Fruit fly (Drosophila melanogaster) whole organism, embryonic: ENCODE results near the gene RpL24.
A peak's percentile ranks its signal among the peaks of the same experiment; 100 is the strongest.

Experiments used
- BEAF-32 ChIP-seq: fragments of 200-800 bp; sonication (Bioruptor generic); optimal IDR thresholded peaks from 3 replicates; lab custom pipeline; 2017; ENCODE audit warnings: missing biosample characterization, missing genetic modification characterization, mild to moderate bottlenecking, moderate library complexity, missing genetic modification reagents
- CG10147 ChIP-seq: fragments of 200-800 bp; sonication (Bioruptor generic); optimal IDR thresholded peaks from 2 replicates; lab custom pipeline; 2019; ENCODE audit warnings: missing biosample characterization, mild to moderate bottlenecking, missing genetic modification characterization, moderate library complexity
- CG10366 ChIP-seq: fragments of 200-800 bp; sonication (Bioruptor generic); IDR thresholded peaks from 2 replicates; pipeline ENCODE4 v1.3.6; 2022; ENCODE audit warnings: missing biosample characterization, missing genetic modification characterization
- CG11560 ChIP-seq: fragments of 200-800 bp; sonication (Bioruptor generic); IDR thresholded peaks from 3 replicates; pipeline ENCODE4 v1.3.6; 2022; ENCODE audit warnings: missing biosample characterization, missing genetic modification characterization
- CG11695 ChIP-seq: fragments of 200-800 bp; sonication (Bioruptor generic); IDR thresholded peaks from 3 replicates; pipeline ENCODE4 v1.3.6; 2022; ENCODE audit warnings: missing biosample characterization, missing genetic modification characterization
- CG11696 ChIP-seq: fragments of 200-800 bp; sonication (Bioruptor generic); IDR thresholded peaks from 2 replicates; pipeline ENCODE4 v1.3.6; 2022; ENCODE audit warnings: missing biosample characterization, missing genetic modification characterization
- CG11723 ChIP-seq: fragments of 200-800 bp; sonication (Bioruptor generic); optimal IDR thresholded peaks from 2 replicates; lab custom pipeline; 2017; ENCODE audit warnings: missing biosample characterization, mild to moderate bottlenecking, missing genetic modification characterization
- CG1647 ChIP-seq: fragments of 200-800 bp; sonication (Bioruptor generic); optimal IDR thresholded peaks from 3 replicates; lab custom pipeline; 2016; ENCODE audit warnings: missing biosample characterization, missing genetic modification characterization
- CG18262 ChIP-seq: fragments of 200-800 bp; optimal IDR thresholded peaks from 3 replicates; lab custom pipeline; 2019; ENCODE audit warnings: missing biosample characterization, mild to moderate bottlenecking, missing genetic modification characterization, moderate library complexity
- CG2889 ChIP-seq: fragments of 200-800 bp; sonication (Bioruptor generic); IDR thresholded peaks from 3 replicates; pipeline ENCODE4 v1.3.6; 2022; ENCODE audit warnings: missing biosample characterization, missing genetic modification characterization
- CG31388 ChIP-seq: fragments of 200-800 bp; sonication (Bioruptor generic); optimal IDR thresholded peaks from 2 replicates; lab custom pipeline; 2016; ENCODE audit warnings: missing biosample characterization, missing genetic modification characterization
- CG3838 ChIP-seq: fragments of 200-800 bp; sonication (Bioruptor generic); optimal IDR thresholded peaks from 3 replicates; lab custom pipeline; 2016; ENCODE audit warnings: missing biosample characterization, missing genetic modification characterization
- CG3847 ChIP-seq: fragments of 200-800 bp; sonication (Bioruptor generic); IDR thresholded peaks from 2 replicates; pipeline ENCODE4 v1.3.6; 2022; ENCODE audit warnings: missing biosample characterization, missing genetic modification characterization
- CG5180 ChIP-seq: fragments of 200-800 bp; sonication (Bioruptor generic); optimal IDR thresholded peaks from 3 replicates; lab custom pipeline; 2017; ENCODE audit warnings: missing biosample characterization, missing genetic modification characterization, mild to moderate bottlenecking, moderate library complexity, missing genetic modification reagents
- CG5245 ChIP-seq: fragments of 200-800 bp; sonication (Bioruptor generic); optimal IDR thresholded peaks from 3 replicates; lab custom pipeline; 2016; ENCODE audit warnings: missing biosample characterization, missing genetic modification characterization
- CG6813 ChIP-seq: fragments of 200-800 bp; sonication (Bioruptor generic); optimal IDR thresholded peaks from 2 replicates; lab custom pipeline; 2017; ENCODE audit warnings: missing biosample characterization, missing genetic modification characterization, mild to moderate bottlenecking, moderate library complexity, missing genetic modification reagents
- CG7556 ChIP-seq: fragments of 200-800 bp; sonication (Bioruptor generic); optimal IDR thresholded peaks from 2 replicates; lab custom pipeline; 2017; ENCODE audit warnings: missing biosample characterization, mild to moderate bottlenecking, missing genetic modification characterization
- CG7745 ChIP-seq: fragments of 200-800 bp; sonication (Bioruptor generic); optimal IDR thresholded peaks from 2 replicates; lab custom pipeline; 2018; ENCODE audit warnings: missing biosample characterization, mild to moderate bottlenecking, missing genetic modification characterization, moderate library complexity
- CG7786 ChIP-seq: fragments of 200-800 bp; sonication (Bioruptor generic); optimal IDR thresholded peaks from 2 replicates; lab custom pipeline; 2016; ENCODE audit warnings: missing biosample characterization, missing genetic modification characterization
- CG7987 ChIP-seq: fragments of 200-800 bp; sonication (Bioruptor generic); optimal IDR thresholded peaks from 2 replicates; lab custom pipeline; 2018; ENCODE audit warnings: missing biosample characterization, mild to moderate bottlenecking, missing genetic modification characterization, moderate library complexity
- Chrac-16 ChIP-seq: fragments of 200-800 bp; sonication (Bioruptor generic); optimal IDR thresholded peaks from 3 replicates; lab custom pipeline; 2016; ENCODE audit warnings: missing biosample characterization, missing genetic modification characterization
- Elba2 ChIP-seq: fragments of 200-800 bp; sonication (Bioruptor generic); optimal IDR thresholded peaks from 3 replicates; lab custom pipeline; 2016; ENCODE audit warnings: missing biosample characterization, missing genetic modification characterization
- Fer3 ChIP-seq: fragments of 200-800 bp; sonication (Bioruptor generic); optimal IDR thresholded peaks from 2 replicates; lab custom pipeline; 2018; ENCODE audit warnings: missing biosample characterization, mild to moderate bottlenecking, missing genetic modification characterization, moderate library complexity
- GATAe ChIP-seq: fragments of 200-800 bp; sonication (Bioruptor generic); conservative IDR thresholded peaks from 2 replicates; pipeline ENCODE4 v1.3.6; 2022; ENCODE audit warnings: missing biosample characterization, missing genetic modification characterization
- H2.0 ChIP-seq: fragments of 200-800 bp; sonication (Bioruptor generic); IDR thresholded peaks from 2 replicates; pipeline ENCODE4 v1.3.6; 2022; ENCODE audit warnings: missing biosample characterization, missing genetic modification characterization
- Hr3 ChIP-seq: fragments of 200-800 bp; sonication (Bioruptor generic); optimal IDR thresholded peaks from 3 replicates; lab custom pipeline; 2016; ENCODE audit warnings: missing biosample characterization, missing genetic modification characterization
- MTF-1 ChIP-seq: fragments of 200-800 bp; sonication (Bioruptor generic); optimal IDR thresholded peaks from 2 replicates; lab custom pipeline; 2018; ENCODE audit warnings: missing biosample characterization, mild to moderate bottlenecking, missing genetic modification characterization, borderline replicate concordance
- NC2α ChIP-seq: fragments of 200-800 bp; sonication (Bioruptor generic); optimal IDR thresholded peaks from 2 replicates; lab custom pipeline; 2016; ENCODE audit warnings: missing biosample characterization, missing genetic modification characterization
- Oli ChIP-seq: fragments of 200-800 bp; sonication (Bioruptor generic); optimal IDR thresholded peaks from 2 replicates; lab custom pipeline; 2018; ENCODE audit warnings: missing biosample characterization, mild to moderate bottlenecking, missing genetic modification characterization, moderate library complexity
- Stat92E ChIP-seq, 3 experiments: fragments of >200 bp in 2 of 3; fragments of 200-800 bp in 1 of 3; sonication (Bioruptor generic) in 1 of 3; optimal IDR thresholded peaks; 2 replicates each; lab custom pipeline; 2017 to 2019; ENCODE audit warnings: missing biosample characterization in 3 of 3, missing genetic modification characterization in 3 of 3, mild to moderate bottlenecking in 1 of 3, moderate library complexity in 1 of 3
- al ChIP-seq: fragments of 200-800 bp; sonication (Bioruptor generic); IDR thresholded peaks from 2 replicates; pipeline ENCODE4 v1.3.6; 2022; ENCODE audit warnings: missing biosample characterization, missing genetic modification characterization
- ase ChIP-seq: fragments of 200-800 bp; sonication (Bioruptor generic); IDR thresholded peaks from 3 replicates; pipeline ENCODE4 v1.3.6; 2022; ENCODE audit warnings: missing biosample characterization, missing genetic modification characterization
- bbx ChIP-seq: fragments of 200-800 bp; sonication (Bioruptor generic); IDR thresholded peaks from 2 replicates; pipeline ENCODE4 v1.3.6; 2022; ENCODE audit warnings: missing biosample characterization, missing genetic modification characterization; ENCODE audit not compliant: partially characterized antibody
- cg ChIP-seq: fragments of 200-800 bp; sonication (Bioruptor generic); optimal IDR thresholded peaks from 3 replicates; lab custom pipeline; 2019; ENCODE audit warnings: missing biosample characterization, mild to moderate bottlenecking, missing genetic modification characterization, moderate library complexity
- dan ChIP-seq: fragments of 200-800 bp; sonication (Bioruptor generic); IDR thresholded peaks from 2 replicates; pipeline ENCODE4 v1.3.6; 2022; ENCODE audit warnings: missing biosample characterization, missing genetic modification characterization
- eyg ChIP-seq: fragments of 200-800 bp; sonication (Bioruptor generic); optimal IDR thresholded peaks from 3 replicates; lab custom pipeline; 2016; ENCODE audit warnings: missing biosample characterization, missing genetic modification characterization
- fd96Cb ChIP-seq: fragments of 200-800 bp; sonication (Bioruptor generic); optimal IDR thresholded peaks from 2 replicates; lab custom pipeline; 2018; ENCODE audit warnings: missing biosample characterization, mild to moderate bottlenecking, missing genetic modification characterization, moderate library complexity
- hkb ChIP-seq, 2 experiments: fragments of 200-800 bp in 1 of 2; fragments of >200 bp in 1 of 2; sonication (Bioruptor generic) in 1 of 2; IDR thresholded peaks in 1 of 2; optimal IDR thresholded peaks in 1 of 2; 2 replicates each; pipeline versions ENCODE4 v1.3.6 to Lab custom; 2017 to 2022; ENCODE audit warnings: missing biosample characterization in 1 of 2, missing genetic modification characterization in 1 of 2
- ind ChIP-seq: fragments of 200-800 bp; sonication (Bioruptor generic); optimal IDR thresholded peaks from 3 replicates; lab custom pipeline; 2016; ENCODE audit warnings: missing biosample characterization, missing genetic modification characterization
- ken ChIP-seq: fragments of 200-800 bp; sonication (Bioruptor generic); IDR thresholded peaks from 3 replicates; pipeline ENCODE4 v1.3.6; 2022; ENCODE audit warnings: missing biosample characterization, missing genetic modification characterization
- nerfin-2 ChIP-seq: fragments of 200-800 bp; sonication (Bioruptor generic); IDR thresholded peaks from 2 replicates; pipeline ENCODE4 v1.3.6; 2022; ENCODE audit warnings: missing biosample characterization, missing genetic modification characterization; ENCODE audit not compliant: partially characterized antibody
- pan ChIP-seq, 4 experiments: fragments of >200 bp in 3 of 4; fragments of 200-800 bp in 1 of 4; sonication (Bioruptor generic) in 1 of 4; optimal IDR thresholded peaks in 3 of 4; IDR thresholded peaks in 1 of 4; 2 replicates each; pipeline versions ENCODE4 v1.3.6 to Lab custom; 2017 to 2022; ENCODE audit warnings: missing biosample characterization in 2 of 4, missing genetic modification characterization in 2 of 4, mixed read lengths in 1 of 4
- pnt ChIP-seq: fragments of 200-800 bp; sonication (Bioruptor generic); optimal IDR thresholded peaks from 3 replicates; lab custom pipeline; 2016; ENCODE audit warnings: missing biosample characterization, missing genetic modification characterization
- pzg ChIP-seq: fragments of 200-800 bp; sonication (Bioruptor generic); optimal IDR thresholded peaks from 3 replicates; lab custom pipeline; 2018; ENCODE audit warnings: missing biosample characterization, mild to moderate bottlenecking, missing genetic modification characterization, moderate library complexity
- seq ChIP-seq: fragments of 200-800 bp; sonication (Bioruptor generic); IDR thresholded peaks from 2 replicates; pipeline ENCODE4 v1.3.6; 2022; ENCODE audit warnings: missing biosample characterization, missing genetic modification characterization
- slp2 ChIP-seq: fragments of 200-800 bp; sonication (Bioruptor generic); optimal IDR thresholded peaks from 2 replicates; lab custom pipeline; 2016; ENCODE audit warnings: missing biosample characterization, missing genetic modification characterization
- tgo ChIP-seq: fragments of 200-800 bp; sonication (Bioruptor generic); IDR thresholded peaks from 3 replicates; pipeline ENCODE4 v1.3.6; 2022; ENCODE audit warnings: missing biosample characterization, missing genetic modification characterization
- tio ChIP-seq: fragments of 200-800 bp; sonication (Bioruptor generic); optimal IDR thresholded peaks from 2 replicates; lab custom pipeline; 2017; ENCODE audit warnings: missing biosample characterization, missing genetic modification characterization, inconsistent platforms
- wek ChIP-seq: fragments of 200-800 bp; sonication (Bioruptor generic); optimal IDR thresholded peaks from 3 replicates; lab custom pipeline; 2018; ENCODE audit warnings: missing biosample characterization, mild to moderate bottlenecking, missing genetic modification characterization, moderate library complexity

RpL24 gene

DNA sequence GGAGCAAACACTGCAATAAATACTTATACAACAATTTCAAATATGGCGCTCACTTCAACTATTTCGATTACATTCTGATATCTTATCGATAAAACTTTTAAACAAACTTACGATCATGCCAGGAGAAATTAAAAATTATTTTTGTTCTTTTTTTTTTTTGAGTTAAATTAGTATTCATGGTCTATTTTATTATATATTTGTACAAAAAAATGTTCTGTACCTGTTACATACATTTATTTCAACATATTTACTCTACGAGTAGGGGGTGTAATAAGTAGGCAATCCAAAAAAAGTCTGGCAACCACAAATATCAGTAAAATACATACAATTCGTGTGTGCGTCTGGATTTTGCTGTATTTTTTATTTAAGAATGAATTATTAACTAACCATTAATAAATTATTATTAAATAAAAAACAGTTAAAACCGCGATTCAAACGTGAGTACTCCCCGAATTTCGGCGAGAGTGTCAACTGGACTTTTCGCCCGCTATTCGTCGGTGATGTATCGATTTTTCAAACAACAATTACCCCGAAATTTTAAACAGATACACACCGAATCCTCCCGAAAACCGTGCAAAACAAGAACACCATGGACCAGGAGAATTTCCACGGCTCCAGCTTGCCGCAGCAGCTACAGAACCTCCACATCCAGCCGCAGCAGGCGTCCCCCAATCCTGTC, 12.4 kb downstream of the RpL24 start, which contains the start of gene loqs (continued):
- no peak for TF ChIP-seq CG1647 (GFP tag; lab: Kevin White, UChicago)
- TF ChIP-seq pan (optimal IDR thresholded peaks at IDR 0.05; lab: Kevin White, UChicago): no peak
- TF ChIP-seq pan (GFP tag; optimal IDR thresholded peaks at IDR 0.05 in 1 of 2, IDR thresholded peaks at IDR 0.05 in 1 of 2): no peak
- TF ChIP-seq MTF-1: no peak
- TF ChIP-seq CG7987 (GFP tag; lab: Kevin White, UChicago): no peak
- TF ChIP-seq cg (GFP tag; lab: Kevin White, UChicago): no peak
- TF ChIP-seq hkb (optimal IDR thresholded peaks at IDR 0.05; lab: Kevin White, UChicago): no peak
- no peak for TF ChIP-seq hkb (GFP tag; IDR thresholded peaks at IDR 0.05; lab: Robert Waterston, UW)
- no peak for TF ChIP-seq CG10366 (GFP tag; lab: Robert Waterston, UW)
- no peak for TF ChIP-seq CG11560 (tag; lab: Robert Waterston, UW)
- no peak for TF ChIP-seq CG5180 (GFP tag; lab: Kevin White, UChicago)
- TF ChIP-seq fd96Cb (tag; lab: Kevin White, UChicago): no peak
- TF ChIP-seq CG11696 (GFP tag; lab: Robert Waterston, UW): no peak
- TF ChIP-seq CG7786 (GFP tag; lab: Kevin White, UChicago): no peak
- TF ChIP-seq Hr3 (GFP tag; lab: Kevin White, UChicago): peak; percentile 6
- TF ChIP-seq CG7745 (tag; lab: Kevin White, UChicago): no peak
- TF ChIP-seq ken (GFP tag; lab: Robert Waterston, UW): no peak
- TF ChIP-seq Stat92E (GFP tag; optimal IDR thresholded peaks at IDR 0.05; lab: Kevin White, UChicago): no peak
- TF ChIP-seq pzg (GFP tag; lab: Kevin White, UChicago): peak; percentile 25
- TF ChIP-seq CG6813 (GFP tag; lab: Kevin White, UChicago): no peak
- TF ChIP-seq BEAF-32: peak; percentile 45
- TF ChIP-seq GATAe (GFP tag; lab: Robert Waterston, UW): no peak
- no peak for TF ChIP-seq slp2
- TF ChIP-seq CG2889: no peak
- no peak for TF ChIP-seq Oli (tag; lab: Kevin White, UChicago)
- TF ChIP-seq nerfin-2: no peak
- no peak for TF ChIP-seq CG31388 (GFP tag; lab: Kevin White, UChicago)
- TF ChIP-seq CG3838 (GFP tag; lab: Kevin White, UChicago): no peak
- TF ChIP-seq tio: no peak
- TF ChIP-seq Chrac-16: no peak
- TF ChIP-seq CG18262 (tag; lab: Kevin White, UChicago): peak; percentile 7
- TF ChIP-seq Fer3 (tag; lab: Kevin White, UChicago): no peak
- TF ChIP-seq eyg: no peak
- TF ChIP-seq CG11695 (GFP tag; lab: Robert Waterston, UW): no peak
- no peak for TF ChIP-seq pnt (GFP tag; lab: Kevin White, UChicago)
- no peak for TF ChIP-seq al (GFP tag; lab: Robert Waterston, UW)
- TF ChIP-seq bbx (GFP tag; lab: Robert Waterston, UW): no peak
- no peak for TF ChIP-seq ind (GFP tag; lab: Kevin White, UChicago)
- TF ChIP-seq CG3847 (GFP tag; lab: Robert Waterston, UW): no peak
- no peak for TF ChIP-seq CG10147 (GFP tag; lab: Kevin White, UChicago)
- TF ChIP-seq NC2α (GFP tag; lab: Kevin White, UChicago): no peak
- TF ChIP-seq Elba2 (GFP tag; lab: Kevin White, UChicago): no peak
- TF ChIP-seq H2.0 (GFP tag; lab: Robert Waterston, UW): no peak
- TF ChIP-seq CG11723 (GFP tag; lab: Kevin White, UChicago): no peak
- TF ChIP-seq seq (GFP tag; lab: Robert Waterston, UW): no peak
- no peak for TF ChIP-seq tgo (GFP tag; lab: Robert Waterston, UW)
- no peak for TF ChIP-seq ase (GFP tag; lab: Robert Waterston, UW)
- no peak for TF ChIP-seq dan
- TF ChIP-seq CG5245 (GFP tag; lab: Kevin White, UChicago): no peak
- no peak for TF ChIP-seq CG7556
- TF ChIP-seq wek (GFP tag; lab: Kevin White, UChicago): no peak
